Worm (Caenorhabditis elegans): ENCODE measurements around the gene fbxa-213.
A peak's percentile ranks its signal among the peaks of the same experiment; 100 is the strongest.

Gene fbxa-213

DNA sequence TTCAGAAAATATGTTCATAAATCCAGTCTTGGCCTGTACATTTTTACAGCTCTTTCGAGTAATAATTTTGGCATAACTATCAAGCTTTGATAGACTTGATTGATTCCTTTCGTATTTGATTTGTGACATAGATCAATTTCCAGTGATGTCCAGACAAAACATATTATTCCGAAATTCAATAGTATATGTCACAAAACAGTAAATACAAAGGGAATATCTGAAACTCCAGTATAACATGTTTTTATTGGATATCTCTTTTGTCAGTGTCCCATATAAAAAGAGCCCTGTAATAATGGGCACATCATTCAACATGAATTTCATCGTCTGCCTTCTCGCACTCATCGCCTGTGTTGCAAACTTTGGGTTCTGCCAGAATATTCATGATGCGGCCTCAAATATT lies 22.0 kb upstream of the fbxa-213 start, which contains the start of gene Y51A2A.4:
Gene Y51A2A.4 (plus strand): TSS at position 301 of the 400 bp plus-strand sequence.
- TF ChIP-seq nhr-76 (tag; optimal IDR thresholded peaks at IDR 0.05) = no peak
- no peak for TF ChIP-seq lin-39 (tag; optimal IDR thresholded peaks at IDR 0.05)
- TF ChIP-seq unc-62 (GFP tag; optimal IDR thresholded peaks at IDR 0.05) = no peak
- no peak for TF ChIP-seq unc-39 (tag; optimal IDR thresholded peaks at IDR 0.05)
- TF ChIP-seq ztf-4 (tag; optimal IDR thresholded peaks at IDR 0.05) = no peak
- no peak for TF ChIP-seq lsy-12 (tag; optimal IDR thresholded peaks at IDR 0.05)
- no peak for TF ChIP-seq nhr-12 (tag; optimal IDR thresholded peaks at IDR 0.05)
- TF ChIP-seq egl-5 (tag; optimal IDR thresholded peaks at IDR 0.05) = no peak
- no peak for TF ChIP-seq pha-4 (tag; optimal IDR thresholded peaks at IDR 0.05)
- TF ChIP-seq fkh-2 (tag; optimal IDR thresholded peaks at IDR 0.05) = no peak
- no peak for TF ChIP-seq eor-1 (tag; optimal IDR thresholded peaks at IDR 0.05)
- no peak for TF ChIP-seq mdl-1 (tag; optimal IDR thresholded peaks at IDR 0.05)

DNA sequence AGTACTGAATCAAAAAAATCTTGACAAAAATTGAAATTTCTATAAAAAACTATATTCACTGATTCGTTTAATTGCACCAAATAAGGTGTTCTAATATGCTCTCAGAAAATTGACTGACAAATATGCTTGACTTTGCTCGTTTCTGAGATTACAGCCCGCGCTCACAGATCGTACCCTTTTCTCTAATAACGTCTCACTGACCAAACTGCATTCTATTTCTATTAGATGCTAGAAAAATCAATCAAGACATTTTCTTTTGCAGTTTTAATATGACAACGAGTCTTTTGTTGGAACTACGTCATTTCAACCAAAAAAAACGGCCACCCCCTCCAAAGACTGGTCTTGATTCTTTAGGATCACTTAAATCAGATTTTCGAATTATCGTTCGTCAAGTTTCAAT lies 14.0 kb upstream of the fbxa-213 start, which contains the start of gene clec-247:
Gene clec-247 (plus strand): TSS at position 301 of the 400 bp plus-strand sequence.
- TF ChIP-seq zag-1 (tag; optimal IDR thresholded peaks at IDR 0.05) (no peak), fkh-10 (GFP tag; optimal IDR thresholded peaks at IDR 0.05) (no peak), elt-3 (tag; optimal IDR thresholded peaks at IDR 0.05) (no peak), sea-2 (GFP tag; optimal IDR thresholded peaks at IDR 0.05) (no peak), nhr-43 (tag; optimal IDR thresholded peaks at IDR 0.05; ENCODE audit: poor library complexity, severe bottlenecking) (no peak), mdl-1 (tag; optimal IDR thresholded peaks at IDR 0.05) (no peak), ceh-82 (tag; optimal IDR thresholded peaks at IDR 0.05) (no peak), nhr-77 (tag; optimal IDR thresholded peaks at IDR 0.05) (no peak)

DNA sequence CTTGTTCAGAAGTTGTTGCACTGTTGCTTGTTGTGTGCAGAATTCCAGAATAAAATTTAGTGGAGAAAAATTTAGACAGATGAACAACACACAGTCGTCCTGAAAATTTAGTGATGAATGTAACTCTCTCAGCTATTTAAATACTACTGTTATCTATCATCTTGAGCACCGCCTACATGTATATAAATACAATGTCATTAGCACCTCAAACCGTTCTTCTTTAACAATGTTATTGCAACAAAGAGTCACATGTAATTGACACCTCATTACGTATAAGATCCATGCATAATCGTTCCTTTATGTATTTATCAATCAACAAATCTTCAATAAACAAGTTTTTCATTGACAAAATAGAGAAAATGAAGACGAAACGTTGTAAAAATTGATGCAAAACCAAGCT lies 12.1 kb upstream of the fbxa-213 start, which contains the start of gene Y51A2A.16:
Gene Y51A2A.16 (minus strand): TSS at position 101 of the 400 bp plus-strand sequence.
- no peak for TF ChIP-seq fos-1 (tag; optimal IDR thresholded peaks at IDR 0.05)
- TF ChIP-seq elt-1 (tag; optimal IDR thresholded peaks at IDR 0.05) = no peak
- no peak for TF ChIP-seq lin-15B (tag; optimal IDR thresholded peaks at IDR 0.05)
- no peak for TF ChIP-seq elt-2 (tag; optimal IDR thresholded peaks at IDR 0.05)
- TF ChIP-seq daf-12 (tag; optimal IDR thresholded peaks at IDR 0.05) = no peak
- TF ChIP-seq ztf-11 (tag; optimal IDR thresholded peaks at IDR 0.05) = no peak
- TF ChIP-seq nhr-28 (tag; optimal IDR thresholded peaks at IDR 0.05) = no peak

DNA sequence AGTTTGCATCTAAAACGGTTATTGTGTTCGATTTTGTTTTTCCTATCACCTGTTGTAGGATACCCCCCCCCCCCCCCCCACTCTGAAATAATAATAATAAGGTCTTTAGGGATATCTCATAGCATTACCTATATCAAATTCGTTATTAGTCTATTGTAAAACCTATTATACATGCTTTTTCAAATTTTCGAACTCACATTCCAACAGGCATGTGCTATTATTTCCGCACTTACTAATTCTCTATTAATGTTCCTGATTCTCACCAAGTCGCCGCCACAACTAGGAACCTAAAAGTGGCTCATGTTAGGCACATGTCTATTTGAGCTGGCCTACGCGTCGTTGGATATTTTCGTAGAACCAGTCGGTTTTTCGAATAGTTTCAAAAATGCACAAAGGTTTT lies 1.8 kb upstream of the fbxa-213 start, which contains the start of gene Y37H2C.4:
Gene Y37H2C.4 (plus strand): TSS at position 301 of the 400 bp plus-strand sequence.
- no peak for TF ChIP-seq nfya-1 (tag; optimal IDR thresholded peaks at IDR 0.05; ENCODE audit: insufficient read depth)
- TF ChIP-seq unc-62 (GFP tag; optimal IDR thresholded peaks at IDR 0.05) = no peak
- no peak for TF ChIP-seq aly-2 (tag; optimal IDR thresholded peaks at IDR 0.05)
- no peak for TF ChIP-seq nhr-77 (tag; optimal IDR thresholded peaks at IDR 0.05)
- TF ChIP-seq snpc-4 (tag; optimal IDR thresholded peaks at IDR 0.05) = no peak
- TF ChIP-seq ZK546.5 (tag; optimal IDR thresholded peaks at IDR 0.05) = no peak
- no peak for TF ChIP-seq ceh-9 (tag; optimal IDR thresholded peaks at IDR 0.05)
- no peak for TF ChIP-seq nhr-11 (tag; optimal IDR thresholded peaks at IDR 0.05)

DNA sequence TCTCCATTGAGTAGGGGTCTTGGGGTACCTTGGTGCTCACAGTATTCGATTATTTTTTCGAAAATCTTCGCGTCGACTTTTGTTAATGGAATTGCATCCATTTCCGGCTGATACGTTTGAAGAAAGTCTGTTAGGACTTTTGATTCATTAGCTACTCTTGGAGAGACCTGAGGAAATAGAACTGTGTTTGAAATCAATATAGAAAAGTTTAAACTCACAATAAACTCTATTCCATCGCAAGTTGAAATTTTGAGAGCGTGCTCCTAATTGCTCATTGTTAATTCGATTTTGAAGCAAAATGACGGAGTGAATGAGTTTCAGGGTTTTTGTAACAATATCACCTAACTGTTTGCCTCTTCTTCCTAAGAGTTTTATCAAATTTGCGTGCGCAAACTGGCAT lies 1.2 kb upstream of the fbxa-213 start, which contains the start of gene skr-6:
Gene skr-6 (minus strand): TSS at position 101 of the 400 bp plus-strand sequence.
- TF ChIP-seq ZK546.5 (tag; optimal IDR thresholded peaks at IDR 0.05) = no peak
- no peak for TF ChIP-seq elt-3 (tag; optimal IDR thresholded peaks at IDR 0.05)
- no peak for TF ChIP-seq sea-2 (GFP tag; optimal IDR thresholded peaks at IDR 0.05)
- TF ChIP-seq jun-1 (tag; optimal IDR thresholded peaks at IDR 0.05) = no peak
- TF ChIP-seq lin-15B (tag; optimal IDR thresholded peaks at IDR 0.05) = no peak
- no peak for TF ChIP-seq nhr-77 (tag; optimal IDR thresholded peaks at IDR 0.05)

DNA sequence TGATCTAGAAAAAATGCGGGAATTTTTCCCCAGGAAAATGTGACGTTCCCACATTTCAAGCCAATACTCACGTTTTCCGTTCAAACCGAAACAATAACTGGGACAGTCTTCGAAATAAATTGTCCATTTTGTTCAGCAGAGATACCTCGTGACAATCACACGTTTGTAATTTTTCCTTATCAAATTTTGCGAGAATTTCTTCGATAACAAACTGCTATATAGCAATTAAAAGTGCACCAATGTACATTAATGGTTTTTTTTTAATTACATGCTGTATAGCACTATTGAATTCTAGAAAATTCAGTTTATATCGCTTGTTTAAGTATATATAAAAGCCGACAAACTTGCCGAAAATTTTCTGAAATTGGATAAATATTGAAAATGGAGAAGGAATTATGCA lies 2.4 kb downstream of the fbxa-213 start, which contains the start of gene R10E8.6:
Gene R10E8.6 (minus strand): TSS at position 154 of the 400 bp plus-strand sequence.
- TF ChIP-seq fkh-10 (GFP tag; optimal IDR thresholded peaks at IDR 0.05) (no peak), elt-2 (tag; optimal IDR thresholded peaks at IDR 0.05) (peak; percentile 90), ceh-28 (tag; optimal IDR thresholded peaks at IDR 0.05) (no peak), pqm-1 (tag; optimal IDR thresholded peaks at IDR 0.05) (peak; percentile 70), mdl-1 (tag; optimal IDR thresholded peaks at IDR 0.05) (no peak), jun-1 (tag; optimal IDR thresholded peaks at IDR 0.05) (peak; percentile 21)

All from whole organism, L3 larva.